Fruit fly (Drosophila melanogaster): Measurements from ENCODE around the gene Cp7Fb.

Gene Cp7Fb

DNA sequence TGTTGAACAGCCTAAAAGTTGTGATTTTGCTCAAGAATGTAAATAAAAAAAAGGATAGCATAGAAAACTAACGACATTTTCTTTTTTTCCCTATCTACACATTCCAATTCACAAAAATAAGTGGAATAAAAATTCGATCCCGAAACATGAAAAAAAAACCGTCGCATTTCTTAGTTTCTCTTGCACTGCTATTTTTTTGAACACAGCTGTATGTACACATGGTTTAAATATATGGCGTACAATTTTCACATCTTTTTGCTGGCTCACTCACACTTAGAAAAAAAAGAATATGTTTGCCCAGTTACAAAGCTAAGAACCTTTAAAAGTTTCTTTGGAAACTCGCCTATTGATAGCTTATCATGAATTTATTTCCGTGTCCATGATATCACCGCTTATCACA is 13.4 kb upstream of the Cp7Fb start:
- TF ChIP-seq noc (tag; optimal IDR thresholded peaks at IDR 0.05), result no peak

DNA sequence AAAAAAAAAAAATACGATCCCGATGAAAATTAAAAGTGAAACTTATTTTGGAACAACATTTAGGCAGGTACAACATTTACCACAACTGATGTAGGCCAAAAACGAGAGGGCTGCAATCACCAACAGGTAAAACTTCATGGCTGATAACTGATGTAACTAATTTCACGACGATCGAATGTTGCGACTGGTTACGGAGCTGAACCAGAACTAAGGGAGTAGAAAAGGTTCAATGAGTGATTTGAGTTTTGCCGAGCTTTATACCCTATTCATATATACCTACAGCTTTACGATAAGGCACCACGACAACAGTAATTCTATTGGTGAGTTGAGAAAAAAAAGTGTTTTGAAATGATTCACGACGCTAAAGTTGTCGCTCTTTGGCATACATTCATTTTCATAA is 13.0 kb upstream of the Cp7Fb start, which contains the start of gene CG15347:
TSS of gene CG15347 (minus strand) at position 213 of the 400 bp plus-strand sequence.
- no peak for TF ChIP-seq noc (tag; optimal IDR thresholded peaks at IDR 0.05)

DNA sequence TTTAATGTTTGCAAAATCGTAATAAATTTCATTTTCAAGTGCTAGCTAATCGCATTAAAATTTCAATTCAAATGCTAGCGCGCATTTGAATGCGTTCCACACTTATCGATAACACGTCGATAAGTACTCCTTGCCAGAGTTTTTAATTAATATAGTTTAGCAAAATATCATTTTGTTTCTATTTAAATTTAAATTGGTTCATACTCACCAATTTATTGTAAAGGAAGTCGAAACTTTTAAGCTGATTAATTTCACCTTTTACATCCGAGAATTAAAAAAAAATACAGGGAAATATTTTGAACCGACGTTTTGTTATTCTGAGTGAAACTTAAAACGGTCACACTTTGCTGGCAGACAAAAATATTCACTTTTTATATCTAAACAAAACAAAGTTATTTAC is 12.5 kb upstream of the Cp7Fb start, which contains the start of gene Es2:
TSS of gene Es2 (plus strand) at position 333 of the 400 bp plus-strand sequence.
- no peak for TF ChIP-seq noc (tag; optimal IDR thresholded peaks at IDR 0.05)

DNA sequence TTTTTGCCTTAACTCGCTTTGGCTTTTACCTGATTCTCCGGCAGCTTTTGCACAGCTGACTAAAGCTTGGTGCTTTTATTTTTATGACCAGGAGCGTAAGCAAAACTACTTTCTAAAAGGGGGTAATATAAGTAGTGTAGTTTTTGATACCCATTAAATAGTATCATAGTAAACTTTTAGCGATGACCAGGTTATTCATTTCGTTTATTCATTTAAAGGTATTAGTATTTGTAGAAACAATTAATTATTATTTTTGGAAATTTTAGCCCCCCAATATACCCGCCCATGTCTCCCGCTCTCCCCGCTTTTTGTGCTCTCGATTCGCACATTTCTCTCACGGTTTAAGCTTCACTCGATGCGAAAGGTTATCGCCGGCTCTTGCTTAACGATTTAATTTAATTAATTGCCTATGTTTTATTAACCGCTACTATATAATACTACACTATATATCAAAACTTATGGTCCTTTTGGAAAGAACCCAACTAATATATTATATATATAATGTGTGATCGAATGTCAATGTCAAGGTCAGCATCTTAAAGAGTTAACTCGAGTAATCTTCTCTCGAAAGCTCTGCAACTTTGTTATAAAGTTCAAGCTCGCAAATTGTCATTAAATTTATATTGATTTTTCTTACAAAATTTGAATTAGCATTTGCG is 9.1 kb upstream of the Cp7Fb start, which contains the start of gene Sptr:
TSS of gene Sptr (minus strand) at position 61 of the 659 bp plus-strand sequence.
- TF ChIP-seq noc (tag; optimal IDR thresholded peaks at IDR 0.05), result peak; percentile 96

DNA sequence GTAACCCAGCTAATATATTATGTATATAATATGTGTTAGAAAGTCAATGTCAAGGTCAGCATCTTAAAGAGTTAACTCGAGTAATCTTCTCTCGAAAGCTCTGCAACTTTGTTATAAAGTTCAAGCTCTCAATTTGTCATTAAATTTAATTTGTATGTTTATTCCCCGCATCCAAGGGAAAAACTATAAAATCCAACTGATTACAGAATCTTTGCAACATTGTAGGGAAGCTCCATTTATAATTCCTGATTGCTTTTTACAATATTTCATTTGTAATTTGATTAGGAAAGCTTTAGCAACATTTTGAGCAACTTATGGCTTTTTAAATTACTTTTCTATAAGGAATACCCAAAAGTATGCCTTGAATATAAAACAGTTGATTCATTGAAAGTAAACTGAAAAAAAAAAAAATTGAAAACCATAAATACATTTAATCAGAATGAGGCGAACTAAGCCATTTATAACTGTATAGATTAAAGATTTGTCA is 6.9 kb upstream of the Cp7Fb start:
- no peak for TF ChIP-seq noc (tag; optimal IDR thresholded peaks at IDR 0.05)

DNA sequence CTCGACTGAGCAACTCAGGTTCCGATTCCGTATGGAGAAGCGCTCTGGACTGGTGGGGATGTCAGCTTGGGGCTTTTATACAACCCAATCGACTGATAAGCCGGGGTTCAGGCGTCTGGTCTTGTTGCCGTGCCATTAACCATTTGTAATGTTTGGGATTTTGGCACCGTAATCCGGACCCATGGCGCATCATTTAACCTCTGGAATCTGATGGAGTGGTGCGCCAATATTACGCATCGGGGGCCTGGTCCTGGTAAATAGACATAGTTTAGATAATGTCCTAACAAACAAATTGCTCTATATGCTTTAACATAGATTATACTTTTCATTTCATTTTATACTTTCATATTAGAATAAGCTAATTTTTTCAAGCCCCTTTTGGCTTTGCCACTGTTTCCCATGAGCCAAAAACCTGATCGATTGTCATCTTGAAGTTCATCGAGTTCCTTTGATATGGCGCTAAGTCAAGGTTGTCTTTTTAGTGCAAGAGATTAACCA is 4.6 kb upstream of the Cp7Fb start, which contains the start of gene CG12116:
TSS of gene CG12116 (minus strand) at position 51 of the 498 bp plus-strand sequence.
- TF ChIP-seq noc (tag; optimal IDR thresholded peaks at IDR 0.05), result peak; percentile 40

DNA sequence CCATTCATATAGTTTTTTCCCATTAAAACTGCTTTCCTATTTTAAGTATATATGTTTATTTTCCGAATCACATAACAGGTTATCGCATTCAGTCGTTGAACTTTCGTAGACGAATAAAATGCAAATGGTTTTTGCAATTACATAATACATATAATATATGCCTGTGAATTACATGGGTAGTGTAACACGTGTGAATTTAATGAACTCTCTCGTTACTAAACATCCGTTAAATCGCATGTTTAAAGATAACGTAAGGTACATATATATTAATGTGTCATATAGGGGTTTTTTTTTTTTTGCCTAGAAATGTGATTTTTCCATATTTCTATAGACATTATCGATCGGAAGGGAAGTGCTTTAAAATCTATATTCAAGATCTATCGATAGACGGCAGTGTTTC is 4.0 kb upstream of the Cp7Fb start:
- TF ChIP-seq noc (tag; optimal IDR thresholded peaks at IDR 0.05), result no peak

DNA sequence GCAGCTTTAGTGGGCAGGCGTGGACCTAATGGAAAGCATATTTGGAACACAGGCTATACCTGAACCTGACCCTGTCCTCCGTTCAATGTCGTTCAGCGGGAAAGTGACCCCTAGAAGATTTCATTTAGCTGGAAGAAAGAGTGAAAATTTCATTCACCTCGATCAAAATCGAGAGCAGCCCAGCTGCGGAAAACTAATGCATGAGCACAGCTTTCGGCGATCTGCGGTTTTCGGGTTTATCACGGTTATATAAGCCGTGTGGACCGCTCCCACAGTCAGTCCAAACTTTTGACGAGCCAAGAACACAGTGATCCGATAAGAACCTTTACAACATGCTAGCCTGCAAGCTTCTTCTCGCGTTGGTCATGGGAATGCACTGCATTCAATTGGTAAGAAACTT is 3.0 kb upstream of the Cp7Fb start, which contains the start of gene Cp7Fa:
TSS of gene Cp7Fa (plus strand) at position 301 of the 400 bp plus-strand sequence.
- TF ChIP-seq noc (tag; optimal IDR thresholded peaks at IDR 0.05), result no peak

DNA sequence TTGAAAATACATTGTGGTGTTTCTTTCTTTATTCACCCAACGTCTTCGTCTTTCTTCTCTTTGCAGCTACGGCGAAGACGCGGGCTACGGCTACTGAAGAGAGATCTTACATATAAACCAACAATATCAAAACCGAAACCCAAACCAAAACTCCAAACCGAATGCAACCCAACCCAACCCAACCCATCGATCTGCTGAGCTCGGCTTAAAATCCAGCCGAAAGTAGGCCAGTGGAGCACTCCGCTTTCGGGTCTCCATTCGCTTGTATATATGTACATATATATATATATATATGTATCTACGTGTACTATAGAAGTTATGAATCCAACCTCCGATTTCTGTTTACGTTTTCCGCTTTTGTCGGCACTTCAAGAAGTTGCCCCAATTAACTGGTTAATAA is 2.0 kb downstream of the Cp7Fb start:
- TF ChIP-seq noc (tag; optimal IDR thresholded peaks at IDR 0.05), result no peak

DNA sequence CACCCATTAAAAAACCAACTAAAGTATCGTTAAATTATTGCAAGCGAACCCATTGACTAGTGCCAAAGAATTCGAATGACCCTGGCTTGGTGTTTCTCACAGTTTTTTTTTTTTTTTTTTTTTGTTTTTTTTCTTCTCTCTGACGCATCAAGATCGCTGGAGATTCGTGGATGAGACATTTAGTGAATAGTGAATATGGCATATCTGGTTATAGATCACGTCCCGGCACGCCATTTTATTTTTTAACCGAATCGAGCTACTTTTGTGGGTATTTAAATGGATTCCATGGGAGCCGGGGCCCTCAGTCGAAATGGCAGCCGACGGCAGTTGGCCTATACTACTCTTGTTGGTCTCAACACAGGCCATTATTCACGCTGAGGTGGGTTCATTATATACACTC is 3.2 kb downstream of the Cp7Fb start, which contains the start of gene Cp7Fc:
TSS of gene Cp7Fc (plus strand) at position 301 of the 400 bp plus-strand sequence.
- TF ChIP-seq noc (tag; optimal IDR thresholded peaks at IDR 0.05), result no peak

DNA sequence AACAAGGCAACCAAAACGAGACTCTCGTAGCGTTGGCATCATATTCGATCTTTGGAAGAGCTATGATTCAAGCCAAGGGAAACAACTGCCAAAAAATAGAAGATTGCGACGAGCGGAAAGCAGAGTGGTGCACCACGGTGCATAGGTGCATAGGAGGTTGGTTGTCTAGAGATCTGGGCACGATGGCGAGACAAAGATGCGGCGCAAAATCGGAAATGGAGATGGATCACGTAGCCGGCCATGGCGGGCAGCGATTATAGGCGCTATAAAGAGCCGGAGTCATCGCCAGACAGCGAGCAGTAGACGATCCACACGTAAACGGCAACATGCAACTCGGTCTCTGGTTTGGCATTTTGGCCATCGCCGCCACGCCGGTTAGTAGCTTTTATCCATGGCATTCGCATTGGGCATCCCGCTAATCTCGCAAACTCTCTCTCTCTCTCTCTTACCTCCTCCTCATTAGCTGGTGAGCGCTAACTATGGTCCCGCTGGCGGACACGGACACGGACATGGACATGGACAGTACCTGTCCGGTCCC is 5.5 kb downstream of the Cp7Fb start, which contains the start of gene Cp36:
TSS of gene Cp36 (plus strand) at position 289 of the 538 bp plus-strand sequence.
- no peak for TF ChIP-seq noc (tag; optimal IDR thresholded peaks at IDR 0.05)

DNA sequence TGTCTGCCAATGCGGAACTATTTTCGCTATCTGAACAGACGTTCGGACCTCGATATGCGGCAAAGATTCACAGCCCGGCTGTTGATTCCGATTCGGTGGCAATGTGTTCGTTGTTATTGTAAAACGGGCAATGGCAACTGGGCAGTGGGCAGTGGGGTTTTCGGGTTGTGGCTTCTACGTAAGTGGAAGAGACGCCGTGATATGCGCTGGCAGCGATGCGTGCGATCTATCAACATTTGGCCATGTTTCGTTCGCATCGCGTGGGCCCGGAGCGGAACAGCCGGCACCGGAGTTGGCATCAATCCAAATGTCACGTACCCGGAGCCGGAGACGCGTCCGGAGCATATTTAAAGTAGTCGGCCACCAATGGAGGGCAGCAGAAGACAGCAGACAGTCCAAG is 7.8 kb downstream of the Cp7Fb start, which contains the start of gene Cp38:
TSS of gene Cp38 (plus strand) at position 376 of the 400 bp plus-strand sequence.
- no peak for TF ChIP-seq noc (tag; optimal IDR thresholded peaks at IDR 0.05)

DNA sequence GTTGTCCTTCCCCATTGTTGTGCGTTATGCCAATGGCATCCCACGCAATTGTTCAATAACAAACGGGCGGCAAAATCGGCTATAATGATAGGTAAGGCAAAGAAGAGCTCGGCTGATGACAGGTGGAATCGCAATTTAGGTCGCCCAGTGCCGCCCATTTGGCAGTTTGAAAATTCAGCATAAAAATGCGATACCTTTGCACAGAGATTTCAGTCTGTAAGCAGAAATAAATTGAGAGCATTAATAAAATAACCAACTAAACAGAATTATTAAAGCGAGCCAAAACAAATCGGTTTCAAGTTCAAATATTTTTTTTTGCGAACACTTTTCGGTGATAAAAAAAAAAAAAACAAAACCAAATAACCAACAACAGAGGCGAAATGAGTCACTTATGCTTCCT is 10.0 kb downstream of the Cp7Fb start, which contains the start of gene CG33223:
TSS of gene CG33223 (minus strand) at position 215 of the 400 bp plus-strand sequence.
- no peak for TF ChIP-seq noc (tag; optimal IDR thresholded peaks at IDR 0.05)

DNA sequence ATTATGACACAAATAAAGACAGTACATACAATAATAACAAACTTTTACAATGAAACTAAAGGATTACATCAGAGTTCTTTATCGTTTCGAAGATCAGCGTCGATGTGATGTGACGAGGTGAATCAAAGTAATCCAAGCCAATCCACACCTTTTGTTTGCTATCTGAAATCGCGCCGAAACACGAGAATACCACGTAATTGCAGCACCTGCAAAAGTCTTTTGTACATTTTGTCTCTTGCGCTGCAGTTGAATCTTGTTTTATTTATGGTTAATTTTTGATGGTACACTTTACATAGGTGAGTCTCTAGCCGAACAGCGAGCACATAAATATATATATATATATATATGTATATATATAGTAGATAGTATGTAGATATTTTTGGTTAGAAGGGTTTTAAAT is 11.1 kb downstream of the Cp7Fb start:
- TF ChIP-seq noc (tag; optimal IDR thresholded peaks at IDR 0.05), result no peak

DNA sequence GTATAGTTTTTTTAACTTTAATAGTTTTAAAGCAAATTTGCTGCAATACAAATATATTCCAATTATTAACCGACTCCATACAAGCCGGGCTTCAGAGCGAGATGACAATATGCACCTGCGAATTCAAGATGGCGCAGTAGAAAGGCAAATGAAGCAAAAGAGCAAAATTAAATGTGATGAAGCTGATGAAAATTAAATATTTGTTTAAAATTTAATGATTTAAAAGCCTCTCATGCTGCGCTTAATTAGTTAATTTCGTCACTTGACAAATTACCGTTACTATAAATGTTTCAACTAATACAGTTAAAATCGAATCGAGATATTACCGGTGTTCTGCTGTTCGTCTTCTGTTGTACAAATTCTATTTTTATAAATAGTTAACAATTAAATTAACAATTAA is 15.4 kb downstream of the Cp7Fb start, which contains the start of gene CG33181:
TSS of gene CG33181 (plus strand) at position 301 of the 400 bp plus-strand sequence.
- TF ChIP-seq noc (tag; optimal IDR thresholded peaks at IDR 0.05), result no peak

DNA sequence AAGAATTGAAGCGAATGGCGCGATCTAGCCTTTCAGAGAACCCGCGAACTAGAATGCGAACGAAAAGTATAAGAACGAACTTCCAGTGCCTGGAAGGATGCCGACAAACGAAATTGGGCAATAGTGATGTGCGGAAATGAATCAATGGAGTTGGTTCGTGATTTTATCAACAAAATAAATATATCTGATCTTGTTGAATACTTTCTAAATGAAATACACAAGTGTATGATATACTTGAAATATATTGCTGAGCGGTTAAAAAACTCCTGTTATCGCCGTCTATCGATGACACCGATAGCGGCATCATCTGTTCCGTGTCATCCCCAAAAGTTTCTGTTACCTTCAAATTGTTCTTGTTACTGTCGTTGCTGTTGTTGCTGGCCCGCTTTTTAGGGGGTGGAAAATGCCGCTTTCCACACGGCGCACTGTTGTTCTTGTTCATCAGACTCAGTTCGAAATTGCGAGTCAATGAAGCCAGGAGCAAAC is 15.9 kb downstream of the Cp7Fb start, which contains the start of gene otu:
TSS of gene otu (minus strand) at position 51 of the 486 bp plus-strand sequence.
- no peak for TF ChIP-seq noc (tag; optimal IDR thresholded peaks at IDR 0.05)
